Worm (Caenorhabditis elegans) whole organism, mixed stage, embryonic: ENCODE measurements around the gene cyn-12.

Experiments
- M03D4.4 ChIP-seq: sonication (generic microtip); optimal IDR thresholded peaks from 2 replicates; lab custom pipeline; 2017; ENCODE audit warnings: mild to moderate bottlenecking, missing genetic modification characterization, missing compliant biosample characterization
- bed-3 ChIP-seq: fragments of 200-800 bp; sonication (Bioruptor generic); optimal IDR thresholded peaks from 3 replicates; lab custom pipeline; 2018; ENCODE audit warnings: mild to moderate bottlenecking, missing genetic modification characterization, moderate library complexity, missing compliant biosample characterization
- blmp-1 ChIP-seq: fragments of 150-350 bp; optimal IDR thresholded peaks from 2 replicates; lab custom pipeline; 2014; ENCODE audit warnings: missing biosample characterization, missing genetic modification characterization
- ces-1 ChIP-seq: fragments of 150-350 bp; optimal IDR thresholded peaks from 2 replicates; lab custom pipeline; 2014; ENCODE audit warnings: missing biosample characterization, missing genetic modification reagents, missing genetic modification characterization
- drap-1 ChIP-seq: fragments of 200-800 bp; sonication (Bioruptor generic); optimal IDR thresholded peaks from 3 replicates; lab custom pipeline; 2018; ENCODE audit warnings: mild to moderate bottlenecking, missing genetic modification characterization, missing compliant biosample characterization
- elt-1 ChIP-seq: sonication (generic microtip); optimal IDR thresholded peaks from 2 replicates; lab custom pipeline; 2017; ENCODE audit warnings: missing genetic modification characterization, mild to moderate bottlenecking, missing compliant biosample characterization, antibody characterized with exemption, moderate library complexity, borderline replicate concordance; ENCODE audit not compliant: insufficient read depth
- elt-3 ChIP-seq: fragments of 150-350 bp; optimal IDR thresholded peaks from 2 replicates; lab custom pipeline; 2014; ENCODE audit warnings: missing biosample characterization, missing genetic modification characterization
- flh-1 ChIP-seq: fragments of 200-800 bp; sonication (Bioruptor generic); optimal IDR thresholded peaks from 2 replicates; lab custom pipeline; 2018; ENCODE audit warnings: mild to moderate bottlenecking, missing genetic modification characterization, moderate library complexity, missing compliant biosample characterization
- ham-2 ChIP-seq: fragments of 200-800 bp; sonication (Bioruptor generic); optimal IDR thresholded peaks from 2 replicates; lab custom pipeline; 2018; ENCODE audit warnings: mild to moderate bottlenecking, missing genetic modification characterization, missing compliant biosample characterization
- hlh-1 ChIP-seq: fragments of 150-350 bp; optimal IDR thresholded peaks from 2 replicates; lab custom pipeline; 2014; ENCODE audit warnings: missing biosample characterization, missing genetic modification reagents, missing genetic modification characterization
- lin-13 ChIP-seq: fragments of 150-350 bp; optimal IDR thresholded peaks from 2 replicates; lab custom pipeline; 2014; ENCODE audit warnings: missing biosample characterization, missing genetic modification characterization
- lsy-2 ChIP-seq: fragments of 150-350 bp; optimal IDR thresholded peaks from 2 replicates; lab custom pipeline; 2014; ENCODE audit warnings: missing biosample characterization, missing genetic modification characterization
- mab-5 ChIP-seq: fragments of 150-350 bp; optimal IDR thresholded peaks from 2 replicates; lab custom pipeline; 2014; ENCODE audit warnings: missing biosample characterization, missing genetic modification characterization
- mep-1 ChIP-seq: fragments of 150-350 bp; optimal IDR thresholded peaks from 2 replicates; lab custom pipeline; 2017; ENCODE audit warnings: missing biosample characterization, missing genetic modification reagents, missing genetic modification characterization, inconsistent platforms
- mls-2 ChIP-seq: sonication (generic microtip); optimal IDR thresholded peaks from 2 replicates; lab custom pipeline; 2016; ENCODE audit warnings: mild to moderate bottlenecking, missing genetic modification characterization, moderate library complexity, missing compliant biosample characterization
- nhr-12 ChIP-seq: fragments of 150-350 bp; optimal IDR thresholded peaks from 2 replicates; lab custom pipeline; 2014; ENCODE audit warnings: missing biosample characterization, missing genetic modification characterization
- nhr-2 ChIP-seq: fragments of 150-350 bp; optimal IDR thresholded peaks from 2 replicates; lab custom pipeline; 2014; ENCODE audit warnings: missing biosample characterization, missing genetic modification characterization
- nhr-237 ChIP-seq: fragments of 150-350 bp; optimal IDR thresholded peaks from 2 replicates; lab custom pipeline; 2014; ENCODE audit warnings: missing biosample characterization, missing genetic modification characterization
- nhr-28 ChIP-seq: fragments of 150-350 bp; optimal IDR thresholded peaks from 2 replicates; lab custom pipeline; 2014; ENCODE audit warnings: missing biosample characterization, missing genetic modification characterization
- nhr-76 ChIP-seq: sonication (generic microtip); optimal IDR thresholded peaks from 2 replicates; lab custom pipeline; 2017; ENCODE audit warnings: missing biosample characterization, missing genetic modification characterization
- pha-4 ChIP-seq: fragments of 150-350 bp; optimal IDR thresholded peaks from 2 replicates; lab custom pipeline; 2018; ENCODE audit warnings: missing biosample characterization, missing genetic modification reagents, missing genetic modification characterization
- sem-2 ChIP-seq: fragments of 200-800 bp; sonication (Bioruptor generic); optimal IDR thresholded peaks from 2 replicates; lab custom pipeline; 2018; ENCODE audit warnings: mild to moderate bottlenecking, missing genetic modification characterization, missing compliant biosample characterization
- snpc-4 ChIP-seq: fragments of 150-350 bp; optimal IDR thresholded peaks from 2 replicates; lab custom pipeline; 2014; ENCODE audit warnings: missing biosample characterization, missing genetic modification characterization
- sptf-1 ChIP-seq: sonication (generic microtip); optimal IDR thresholded peaks from 2 replicates; lab custom pipeline; 2017; ENCODE audit warnings: mild to moderate bottlenecking, missing genetic modification characterization, moderate library complexity, missing compliant biosample characterization
- tbx-8 ChIP-seq: fragments of 200-800 bp; sonication (Bioruptor generic); optimal IDR thresholded peaks from 2 replicates; lab custom pipeline; 2018; ENCODE audit warnings: mild to moderate bottlenecking, missing genetic modification characterization, moderate library complexity, missing compliant biosample characterization
- unc-120 ChIP-seq: sonication (generic microtip); optimal IDR thresholded peaks from 2 replicates; lab custom pipeline; 2017; ENCODE audit warnings: missing genetic modification characterization, missing compliant biosample characterization; ENCODE audit not compliant: poor library complexity, severe bottlenecking
- unc-39 ChIP-seq: fragments of 150-350 bp; optimal IDR thresholded peaks from 2 replicates; lab custom pipeline; 2014; ENCODE audit warnings: missing biosample characterization, missing genetic modification characterization
- unc-62 ChIP-seq: fragments of 150-350 bp; optimal IDR thresholded peaks from 2 replicates; lab custom pipeline; 2014; ENCODE audit warnings: missing biosample characterization, missing genetic modification reagents, missing genetic modification characterization
- zip-8 ChIP-seq: fragments of 150-350 bp; optimal IDR thresholded peaks from 2 replicates; lab custom pipeline; 2014; ENCODE audit warnings: missing biosample characterization, missing genetic modification characterization
- ztf-11 ChIP-seq: fragments of 150-350 bp; optimal IDR thresholded peaks from 2 replicates; lab custom pipeline; 2014; ENCODE audit warnings: missing biosample characterization, missing genetic modification characterization

The cyn-12 gene

DNA sequence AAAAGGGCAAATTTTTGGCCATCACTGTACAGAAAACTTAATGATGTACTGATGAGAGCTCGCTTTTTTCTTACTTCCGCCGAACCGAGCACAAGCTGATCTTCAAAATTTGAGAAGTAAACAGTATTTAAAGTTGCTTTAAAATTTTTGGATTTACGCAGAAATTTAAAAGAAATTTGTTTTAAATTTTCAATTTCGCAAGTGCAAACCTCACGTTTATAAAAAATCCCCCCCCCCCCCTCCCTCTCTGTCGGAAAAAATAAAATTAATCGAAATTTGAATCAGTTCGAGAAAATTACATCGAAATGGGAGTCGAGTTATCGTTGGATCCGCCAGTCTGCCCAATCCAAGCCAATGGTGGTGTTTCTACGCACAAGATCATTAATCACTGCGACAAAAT is 20.3 kb upstream of the cyn-12 start, which contains the start of gene C34D4.3:
C34D4.3 (plus strand) TSS at position 301 of the 400 bp plus-strand sequence.
- TF ChIP-seq nhr-2 (tag; lab: Kevin White, UChicago) (no peak), ces-1 (GFP tag; lab: Kevin White, UChicago) (no peak), mab-5 (no peak), elt-3 (tag; lab: Kevin White, UChicago) (no peak), nhr-237 (tag; lab: Kevin White, UChicago) (no peak), M03D4.4 (tag; lab: Kevin White, UChicago) (no peak), sptf-1 (tag; lab: Kevin White, UChicago) (no peak), nhr-12 (no peak)

DNA sequence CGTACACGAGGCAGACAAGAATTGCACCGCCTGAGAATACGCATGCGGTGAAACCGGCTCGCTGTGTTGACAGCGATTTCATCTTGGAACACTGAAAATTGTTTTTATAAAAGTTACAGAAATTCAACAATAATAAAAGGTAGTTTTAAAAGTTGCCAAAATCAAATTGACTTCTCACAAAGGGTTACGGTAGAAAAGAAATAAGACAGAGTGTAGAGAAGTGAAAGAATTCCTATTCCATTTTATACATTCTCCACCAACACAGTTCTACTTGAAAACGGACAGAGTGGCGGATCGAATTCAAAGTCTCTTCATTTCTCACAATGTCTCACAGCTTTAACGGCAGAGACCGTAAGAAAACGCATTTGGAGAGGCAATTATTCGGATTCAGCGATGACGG is 19.4 kb upstream of the cyn-12 start, which contains the start of gene col-113:
col-113 (minus strand) TSS at position 101 of the 400 bp plus-strand sequence.
- TF ChIP-seq unc-62 (GFP tag; lab: Kevin White, UChicago) (no peak), hlh-1 (tag; lab: Kevin White, UChicago) (no peak), nhr-2 (tag; lab: Kevin White, UChicago) (no peak), sem-2 (GFP tag; lab: Kevin White, UChicago) (no peak), nhr-237 (tag; lab: Kevin White, UChicago) (no peak), snpc-4 (no peak), sptf-1 (tag; lab: Kevin White, UChicago) (no peak), nhr-28 (tag; lab: Kevin White, UChicago) (no peak), lsy-2 (tag; lab: Kevin White, UChicago) (no peak), mep-1 (tag; lab: Kevin White, UChicago) (no peak), mab-5 (no peak), bed-3 (GFP tag; lab: Kevin White, UChicago) (no peak), blmp-1 (no peak), lin-13 (tag; lab: Kevin White, UChicago) (no peak), elt-3 (tag; lab: Kevin White, UChicago) (no peak), ztf-11 (tag; lab: Kevin White, UChicago) (no peak), unc-120 (tag; lab: Kevin White, UChicago) (no peak), drap-1 (GFP tag; lab: Kevin White, UChicago) (no peak), tbx-8 (GFP tag; lab: Kevin White, UChicago) (no peak)
- TF ChIP-seq, all 35 proteins: peak for 0

DNA sequence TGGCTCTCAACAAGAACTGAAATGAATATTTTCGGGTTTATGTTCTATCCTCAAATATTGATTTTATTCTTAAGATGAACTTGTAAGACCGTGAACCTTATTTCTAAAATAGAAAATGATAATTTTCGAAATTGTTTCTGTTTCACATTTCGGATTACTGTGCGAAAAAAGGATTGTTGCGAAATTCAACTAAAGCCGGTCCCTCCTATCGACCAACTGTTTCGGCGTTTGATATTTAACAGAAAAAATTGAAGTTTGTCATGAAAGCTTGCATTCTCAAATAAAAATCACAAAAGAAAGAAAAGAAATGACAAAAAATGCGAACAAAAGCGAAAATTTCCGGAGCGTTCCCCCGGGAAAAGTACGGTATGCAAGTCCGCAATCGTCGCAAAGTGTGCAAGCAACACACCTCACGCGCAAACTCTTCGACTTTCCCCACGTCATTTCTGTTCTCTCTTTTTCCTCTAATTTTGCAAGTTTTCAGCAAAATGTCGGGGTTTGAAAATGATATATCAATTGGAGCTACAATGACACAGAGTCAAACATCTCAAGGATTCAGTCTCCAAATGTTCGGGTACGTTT is 16.1 kb upstream of the cyn-12 start, which contains the start of gene C34D4.4:
C34D4.4 (plus strand) TSS at position 342 of the 582 bp plus-strand sequence.
- TF ChIP-seq nhr-12 (no peak), unc-39 (tag; lab: Kevin White, UChicago) (no peak), sptf-1 (tag; lab: Kevin White, UChicago) (no peak), lsy-2 (tag; lab: Kevin White, UChicago) (peak; percentile 94), bed-3 (GFP tag; lab: Kevin White, UChicago) (no peak), ham-2 (no peak), lin-13 (tag; lab: Kevin White, UChicago) (peak; percentile 8), elt-3 (tag; lab: Kevin White, UChicago) (no peak)

DNA sequence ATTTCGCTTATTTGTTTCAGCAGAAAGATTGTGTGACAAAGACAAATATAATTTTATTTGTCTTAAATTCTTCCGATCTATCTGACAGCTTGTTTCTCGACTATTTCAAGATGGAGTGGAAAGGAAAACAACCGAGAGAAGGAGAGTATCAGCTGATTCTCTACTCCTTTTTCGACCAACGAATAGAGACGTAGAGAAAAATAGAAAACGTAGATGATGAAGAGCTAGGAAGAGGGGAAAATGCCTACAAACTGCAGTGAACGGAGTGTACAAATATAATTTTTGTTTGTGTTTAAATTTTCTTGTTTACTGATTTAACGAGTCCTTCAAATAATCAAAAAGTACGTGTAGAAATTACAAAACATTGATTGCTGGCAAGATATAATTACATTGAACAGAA is 14.7 kb upstream of the cyn-12 start:
- TF ChIP-seq sem-2 (GFP tag; lab: Kevin White, UChicago) (no peak), M03D4.4 (tag; lab: Kevin White, UChicago) (no peak), elt-1 (tag; lab: Kevin White, UChicago) (no peak), ces-1 (GFP tag; lab: Kevin White, UChicago) (peak; percentile 21), ham-2 (no peak)

DNA sequence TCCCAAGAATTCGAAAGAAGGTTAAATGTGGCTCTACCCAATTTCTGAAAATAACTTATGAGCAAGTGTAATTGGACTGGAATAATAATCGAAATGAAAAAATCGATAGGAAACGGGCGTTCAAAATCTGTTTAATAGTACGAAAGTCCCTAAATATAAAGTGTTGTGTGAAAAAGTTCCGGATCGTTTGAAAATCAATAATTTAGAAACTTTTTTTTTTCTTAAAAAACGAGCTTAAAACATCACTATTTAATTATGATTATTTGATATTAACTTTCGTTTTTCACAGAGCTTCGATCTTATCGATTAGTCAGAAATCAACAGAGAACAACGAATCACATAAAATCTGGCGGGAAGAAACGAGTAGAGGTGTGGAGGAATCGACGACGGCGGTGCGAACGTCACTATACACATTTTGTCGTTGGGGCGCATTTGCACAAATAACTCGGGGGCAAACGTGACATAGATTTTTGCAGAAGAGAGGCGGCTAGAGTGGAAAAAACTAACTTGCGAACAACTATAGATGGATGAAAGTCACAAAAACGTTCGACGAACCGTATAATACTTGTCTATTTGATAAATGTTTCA is 11.7 kb upstream of the cyn-12 start, which contains the start of gene hecd-1:
hecd-1 (minus strand) TSS at position 51 of the 588 bp plus-strand sequence.
- TF ChIP-seq elt-1 (tag; lab: Kevin White, UChicago) (no peak), zip-8 (tag; lab: Kevin White, UChicago) (no peak), pha-4 (tag; lab: Kevin White, UChicago) (no peak), mep-1 (tag; lab: Kevin White, UChicago) (no peak), nhr-76 (tag; lab: Kevin White, UChicago) (no peak), elt-3 (tag; lab: Kevin White, UChicago) (no peak), drap-1 (GFP tag; lab: Kevin White, UChicago) (no peak), flh-1 (GFP tag; lab: Kevin White, UChicago) (no peak), ztf-11 (tag; lab: Kevin White, UChicago) (no peak), unc-120 (tag; lab: Kevin White, UChicago) (no peak), lin-13 (tag; lab: Kevin White, UChicago) (no peak), unc-62 (GFP tag; lab: Kevin White, UChicago) (no peak), nhr-12 (no peak), snpc-4 (no peak), ham-2 (no peak), mls-2 (tag; lab: Kevin White, UChicago) (no peak)
